Fruit fly (Drosophila melanogaster) whole organism, embryonic: ENCODE data around the gene CG3078.

Source experiments
- CG10209 ChIP-seq: fragments of 200-800 bp; sonication (Bioruptor generic); optimal IDR thresholded peaks from 3 replicates; lab custom pipeline; 2017; ENCODE audit warnings: missing biosample characterization, mild to moderate bottlenecking, missing genetic modification characterization, missing genetic modification reagents
- CG10431 ChIP-seq: fragments of 200-800 bp; sonication (Bioruptor generic); optimal IDR thresholded peaks from 3 replicates; lab custom pipeline; 2018; ENCODE audit warnings: missing biosample characterization, mild to moderate bottlenecking, missing genetic modification characterization
- CG10543 ChIP-seq: fragments of 200-800 bp; sonication (Bioruptor generic); optimal IDR thresholded peaks from 3 replicates; lab custom pipeline; 2017; ENCODE audit warnings: missing biosample characterization, mild to moderate bottlenecking, missing genetic modification characterization, moderate library complexity
- CG10565 ChIP-seq: fragments of 200-800 bp; sonication (Bioruptor generic); optimal IDR thresholded peaks from 3 replicates; lab custom pipeline; 2016; ENCODE audit warnings: missing biosample characterization, mild to moderate bottlenecking, missing genetic modification characterization
- CG10654 ChIP-seq: fragments of 200-800 bp; sonication (Bioruptor generic); optimal IDR thresholded peaks from 2 replicates; lab custom pipeline; 2016; ENCODE audit warnings: missing biosample characterization, missing genetic modification characterization
- CG15514 ChIP-seq: fragments of 200-800 bp; sonication (Bioruptor generic); optimal IDR thresholded peaks from 3 replicates; lab custom pipeline; 2017; ENCODE audit warnings: missing biosample characterization, missing genetic modification characterization, mild to moderate bottlenecking, moderate library complexity, missing genetic modification reagents
- CG1603 ChIP-seq: fragments of 200-800 bp; sonication (Bioruptor generic); optimal IDR thresholded peaks from 2 replicates; lab custom pipeline; 2019; ENCODE audit warnings: missing biosample characterization, mild to moderate bottlenecking, missing genetic modification characterization, moderate library complexity
- CG17328 ChIP-seq: fragments of 200-800 bp; sonication (Bioruptor generic); IDR thresholded peaks from 2 replicates; pipeline ENCODE4 v1.3.6; 2022; ENCODE audit warnings: missing biosample characterization, missing genetic modification characterization
- CG17385 ChIP-seq: fragments of 200-800 bp; sonication (Bioruptor generic); optimal IDR thresholded peaks from 3 replicates; lab custom pipeline; 2018; ENCODE audit warnings: missing biosample characterization, mild to moderate bottlenecking, missing genetic modification characterization
- CG17829 ChIP-seq: fragments of 200-800 bp; optimal IDR thresholded peaks from 2 replicates; lab custom pipeline; 2019; ENCODE audit warnings: missing biosample characterization, mild to moderate bottlenecking, missing genetic modification characterization, moderate library complexity
- CG18764 ChIP-seq: fragments of 200-800 bp; sonication (Bioruptor generic); optimal IDR thresholded peaks from 3 replicates; lab custom pipeline; 2016; ENCODE audit warnings: missing biosample characterization, missing genetic modification characterization
- CG3407 ChIP-seq: fragments of 200-800 bp; sonication (Bioruptor generic); optimal IDR thresholded peaks from 2 replicates; lab custom pipeline; 2018; ENCODE audit warnings: missing biosample characterization, mild to moderate bottlenecking, missing genetic modification characterization
- CG6175 ChIP-seq: fragments of 200-800 bp; sonication (Bioruptor generic); IDR thresholded peaks from 3 replicates; pipeline ENCODE4 v1.3.6; 2022; ENCODE audit warnings: missing biosample characterization, missing genetic modification characterization
- CG6654 ChIP-seq: fragments of 200-800 bp; sonication (Bioruptor generic); optimal IDR thresholded peaks from 2 replicates; lab custom pipeline; 2017; ENCODE audit warnings: missing biosample characterization, mild to moderate bottlenecking, missing genetic modification characterization
- CG7556 ChIP-seq: fragments of 200-800 bp; sonication (Bioruptor generic); optimal IDR thresholded peaks from 2 replicates; lab custom pipeline; 2017; ENCODE audit warnings: missing biosample characterization, mild to moderate bottlenecking, missing genetic modification characterization
- CG9817 ChIP-seq: fragments of 200-800 bp; sonication (Bioruptor generic); optimal IDR thresholded peaks from 2 replicates; lab custom pipeline; 2018; ENCODE audit warnings: missing biosample characterization, mild to moderate bottlenecking, missing genetic modification characterization, moderate library complexity
- CTCF ChIP-seq: fragments of 200-800 bp; sonication (Bioruptor generic); optimal IDR thresholded peaks from 2 replicates; lab custom pipeline; 2017; ENCODE audit warnings: missing biosample characterization, mild to moderate bottlenecking, missing genetic modification characterization, moderate library complexity
- Camta ChIP-seq: fragments of 200-800 bp; sonication (Bioruptor generic); optimal IDR thresholded peaks from 2 replicates; lab custom pipeline; 2016; ENCODE audit warnings: missing biosample characterization, missing genetic modification characterization
- Chrac-16 ChIP-seq: fragments of 200-800 bp; sonication (Bioruptor generic); optimal IDR thresholded peaks from 3 replicates; lab custom pipeline; 2016; ENCODE audit warnings: missing biosample characterization, missing genetic modification characterization
- Dfd ChIP-seq, 2 experiments: fragments of >200 bp; optimal IDR thresholded peaks; 2 replicates each; lab custom pipeline; 2017; ENCODE audit warnings: missing biosample characterization in 2 of 2, missing genetic modification characterization in 2 of 2
- Dll ChIP-seq: fragments of 200-800 bp; sonication (Bioruptor generic); IDR thresholded peaks from 4 replicates; pipeline ENCODE4 v1.3.6; 2022; ENCODE audit warnings: missing biosample characterization, missing genetic modification characterization; ENCODE audit not compliant: partially characterized antibody
- Ets97D ChIP-seq: fragments of 200-800 bp; sonication (Bioruptor generic); optimal IDR thresholded peaks from 3 replicates; lab custom pipeline; 2016; ENCODE audit warnings: missing biosample characterization, missing genetic modification characterization
- HHEX ChIP-seq: fragments of 200-800 bp; sonication (Bioruptor generic); optimal IDR thresholded peaks from 3 replicates; lab custom pipeline; 2017; ENCODE audit warnings: missing biosample characterization, mild to moderate bottlenecking, missing genetic modification characterization, missing genetic modification reagents
- HLH54F ChIP-seq: fragments of 200-800 bp; sonication (Bioruptor generic); optimal IDR thresholded peaks from 3 replicates; lab custom pipeline; 2016; ENCODE audit warnings: missing biosample characterization, missing genetic modification characterization
- Hr39 ChIP-seq: fragments of >200 bp; optimal IDR thresholded peaks from 2 replicates; lab custom pipeline; 2017
- Hr51 ChIP-seq, 2 experiments: fragments of 200-800 bp; sonication (Bioruptor generic); optimal IDR thresholded peaks; 2 replicates in 1 of 2; 3 replicates in 1 of 2; lab custom pipeline; 2016 to 2018; ENCODE audit warnings: missing biosample characterization in 2 of 2, missing genetic modification characterization in 2 of 2, mild to moderate bottlenecking in 1 of 2, moderate library complexity in 1 of 2
- Lpt ChIP-seq: fragments of >200 bp; optimal IDR thresholded peaks from 2 replicates; lab custom pipeline; 2018; ENCODE audit warnings: missing biosample characterization, missing genetic modification characterization
- Med ChIP-seq: fragments of 200-800 bp; sonication (Bioruptor generic); peaks from one replicate; lab custom pipeline; 2016; ENCODE audit warnings: missing biosample characterization, missing genetic modification characterization, mild to moderate bottlenecking, inconsistent platforms, moderate library complexity
- Nf-YB ChIP-seq: fragments of 200-800 bp; sonication (Bioruptor generic); optimal IDR thresholded peaks from 3 replicates; lab custom pipeline; 2019; ENCODE audit warnings: missing biosample characterization, mild to moderate bottlenecking, missing genetic modification characterization, moderate library complexity
- Sox100B ChIP-seq: fragments of 200-800 bp; sonication (Bioruptor generic); optimal IDR thresholded peaks from 3 replicates; lab custom pipeline; 2018; ENCODE audit warnings: missing biosample characterization, mild to moderate bottlenecking, missing genetic modification characterization
- ato ChIP-seq: fragments of 200-800 bp; sonication (Bioruptor generic); IDR thresholded peaks from 2 replicates; pipeline ENCODE4 v1.3.6; 2022; ENCODE audit warnings: missing biosample characterization, missing genetic modification characterization; ENCODE audit not compliant: partially characterized antibody
- cad ChIP-seq: fragments of >200 bp; optimal IDR thresholded peaks from 2 replicates; lab custom pipeline; 2017; ENCODE audit warnings: missing biosample characterization, missing genetic modification characterization
- cato ChIP-seq: fragments of 200-800 bp; sonication (Bioruptor generic); optimal IDR thresholded peaks from 2 replicates; lab custom pipeline; 2016; ENCODE audit warnings: missing biosample characterization, missing genetic modification characterization, borderline replicate concordance
- caup ChIP-seq: fragments of 200-800 bp; sonication (Bioruptor generic); optimal IDR thresholded peaks from 3 replicates; lab custom pipeline; 2017; ENCODE audit warnings: missing biosample characterization, mild to moderate bottlenecking, missing genetic modification characterization, moderate library complexity; ENCODE audit not compliant: severe bottlenecking
- fd64A ChIP-seq: fragments of 200-800 bp; sonication (Bioruptor generic); optimal IDR thresholded peaks from 3 replicates; lab custom pipeline; 2018; ENCODE audit warnings: missing biosample characterization, mild to moderate bottlenecking, missing genetic modification characterization
- ftz-f1 ChIP-seq: fragments of 200-800 bp; sonication (Bioruptor generic); optimal IDR thresholded peaks from 2 replicates; lab custom pipeline; 2016; ENCODE audit warnings: missing biosample characterization, missing genetic modification characterization
- gcm2 ChIP-seq: fragments of 200-800 bp; sonication (Bioruptor generic); optimal IDR thresholded peaks from 2 replicates; lab custom pipeline; 2016; ENCODE audit warnings: missing biosample characterization, missing genetic modification characterization
- grn ChIP-seq: fragments of 200-800 bp; sonication (Bioruptor generic); optimal IDR thresholded peaks from 3 replicates; lab custom pipeline; 2017; ENCODE audit warnings: missing biosample characterization, missing genetic modification characterization
- klu ChIP-seq: fragments of 200-800 bp; sonication (Bioruptor generic); IDR thresholded peaks from 2 replicates; pipeline ENCODE4 v1.3.6; 2022; ENCODE audit warnings: missing biosample characterization, missing genetic modification characterization
- lilli ChIP-seq: fragments of 200-800 bp; sonication (Bioruptor generic); optimal IDR thresholded peaks from 3 replicates; lab custom pipeline; 2016; ENCODE audit warnings: missing biosample characterization, missing genetic modification characterization
- mam ChIP-seq: fragments of 200-800 bp; sonication (Bioruptor generic); optimal IDR thresholded peaks from 3 replicates; lab custom pipeline; 2016; ENCODE audit warnings: missing biosample characterization, missing genetic modification characterization
- nau ChIP-seq: fragments of 200-800 bp; sonication (Bioruptor generic); optimal IDR thresholded peaks from 3 replicates; lab custom pipeline; 2017; ENCODE audit warnings: missing biosample characterization, mild to moderate bottlenecking, missing genetic modification characterization, missing genetic modification reagents
- nerfin-2 ChIP-seq: fragments of 200-800 bp; sonication (Bioruptor generic); IDR thresholded peaks from 2 replicates; pipeline ENCODE4 v1.3.6; 2022; ENCODE audit warnings: missing biosample characterization, missing genetic modification characterization; ENCODE audit not compliant: partially characterized antibody
- peb ChIP-seq: fragments of 200-800 bp; sonication (Bioruptor generic); IDR thresholded peaks from 2 replicates; pipeline ENCODE4 v1.3.6; 2022; ENCODE audit warnings: missing biosample characterization, missing genetic modification characterization
- run ChIP-seq: fragments of 200-800 bp; sonication (Bioruptor generic); optimal IDR thresholded peaks from 3 replicates; lab custom pipeline; 2018; ENCODE audit warnings: missing biosample characterization, mild to moderate bottlenecking, missing genetic modification characterization
- sob ChIP-seq: fragments of 200-800 bp; sonication (Bioruptor generic); IDR thresholded peaks from 2 replicates; pipeline ENCODE4 v1.3.6; 2022; ENCODE audit warnings: missing biosample characterization, missing genetic modification characterization
- tgo ChIP-seq: fragments of 200-800 bp; sonication (Bioruptor generic); IDR thresholded peaks from 3 replicates; pipeline ENCODE4 v1.3.6; 2022; ENCODE audit warnings: missing biosample characterization, missing genetic modification characterization
- tio ChIP-seq: fragments of 200-800 bp; sonication (Bioruptor generic); optimal IDR thresholded peaks from 2 replicates; lab custom pipeline; 2017; ENCODE audit warnings: missing biosample characterization, missing genetic modification characterization, inconsistent platforms
- trh ChIP-seq: fragments of 200-800 bp; sonication (Bioruptor generic); optimal IDR thresholded peaks from 2 replicates; lab custom pipeline; 2016; ENCODE audit warnings: missing biosample characterization, missing genetic modification characterization
- wor ChIP-seq: fragments of 200-800 bp; sonication (Bioruptor generic); IDR thresholded peaks from 2 replicates; pipeline ENCODE4 v1.3.6; 2022; ENCODE audit warnings: missing biosample characterization, missing genetic modification characterization

CG3078 gene

dm6 chrX:2300293-2301068 is 40.8 kb upstream of the CG3078 start (continued):
- TF ChIP-seq CG10209 (GFP tag; lab: Kevin White, UChicago) (peak; percentile 95), CG17829 (tag; lab: Kevin White, UChicago) (peak; percentile 92), Ets97D (GFP tag; lab: Kevin White, UChicago) (peak; percentile 67), grn (GFP tag; lab: Kevin White, UChicago) (peak; percentile 60), Med (peak; percentile 99), cato (GFP tag; lab: Kevin White, UChicago) (peak; percentile 85), CG9817 (tag; lab: Kevin White, UChicago) (peak; percentile 90), CG17328 (GFP tag; lab: Robert Waterston, UW) (peak; percentile 98), tgo (GFP tag; lab: Robert Waterston, UW) (peak; percentile 96), ftz-f1 (GFP tag; lab: Kevin White, UChicago) (peak; percentile 35), Dfd (GFP tag; optimal IDR thresholded peaks at IDR 0.05; lab: Kevin White, UChicago) (no peak), HLH54F (GFP tag; lab: Kevin White, UChicago) (peak; percentile 90), Camta (GFP tag; lab: Kevin White, UChicago) (peak; percentile 83), trh (GFP tag; lab: Kevin White, UChicago) (peak; percentile 81), CG17385 (GFP tag; lab: Kevin White, UChicago) (peak; percentile 93), wor (peak; percentile 96), CTCF (GFP tag; lab: Kevin White, UChicago) (peak; percentile 62), CG10565 (GFP tag; lab: Kevin White, UChicago) (peak; percentile 62), Chrac-16 (peak; percentile 88), run (tag; lab: Kevin White, UChicago) (peak; percentile 92), Lpt (GFP tag; lab: Kevin White, UChicago) (no peak), HHEX (GFP tag; lab: Kevin White, UChicago) (peak; percentile 95), CG1603 (tag; lab: Kevin White, UChicago) (peak; percentile 98), CG10543 (peak; percentile 30), Nf-YB (GFP tag; lab: Kevin White, UChicago) (peak; percentile 76), CG15514 (GFP tag; lab: Kevin White, UChicago) (peak; percentile 87), Sox100B (GFP tag; lab: Kevin White, UChicago) (peak; percentile 95), Hr51 (GFP tag; optimal IDR thresholded peaks at IDR 0.05; lab: Kevin White, UChicago) (peak; percentile 89 to 96), gcm2 (peak; percentile 94), CG6175 (peak; percentile 88), Dll (GFP tag; lab: Robert Waterston, UW) (no peak), CG7556 (GFP tag; lab: Kevin White, UChicago) (peak; percentile 95), caup (GFP tag; lab: Kevin White, UChicago) (peak; percentile 94), lilli (GFP tag; lab: Kevin White, UChicago) (peak; percentile 93), CG18764 (GFP tag; lab: Kevin White, UChicago) (peak; percentile 78), mam (peak; percentile 89), Hr39 (lab: Kevin White, UChicago) (no peak), tio (GFP tag; lab: Kevin White, UChicago) (peak; percentile 81), CG10431 (GFP tag; lab: Kevin White, UChicago) (peak; percentile 79), fd64A (GFP tag; lab: Kevin White, UChicago) (peak; percentile 94), cad (GFP tag; lab: Kevin White, UChicago) (no peak), nerfin-2 (GFP tag; lab: Robert Waterston, UW) (0 out of 2 replicates have a peak, but pooled peaks have one; percentile 33), CG3407 (GFP tag; lab: Kevin White, UChicago) (peak; percentile 95), peb (GFP tag; lab: Robert Waterston, UW) (peak; percentile 93), CG6654 (GFP tag; lab: Kevin White, UChicago) (peak; percentile 85), sob (GFP tag; lab: Robert Waterston, UW) (peak; percentile 97), klu (GFP tag; lab: Robert Waterston, UW) (peak; percentile 88), ato (GFP tag; lab: Robert Waterston, UW) (no peak), nau (GFP tag; lab: Kevin White, UChicago) (peak; percentile 94), CG10654 (GFP tag; lab: Kevin White, UChicago) (peak; percentile 84)
